Worm (Caenorhabditis elegans): ENCODE results near the gene F14H8.8.

The F14H8.8 gene

ce11 chrV:15002184-15002690, 27.0 kb upstream of the F14H8.8 start, which contains the start of the genes fib-1 and mut-15 (continued):
- peak; percentile 47 for TF ChIP-seq akir-1 (GFP tag; optimal IDR thresholded peaks at IDR 0.05)
- TF ChIP-seq F10E7.11 (tag; optimal IDR thresholded peaks at IDR 0.05), result no peak
- peak; percentile 47 for TF ChIP-seq xnd-1 (tag; optimal IDR thresholded peaks at IDR 0.05)
- TF ChIP-seq gei-17 (GFP tag; optimal IDR thresholded peaks at IDR 0.05), result no peak
- no peak for TF ChIP-seq hmg-20 (GFP tag; IDR thresholded peaks at IDR 0.05)
- TF ChIP-seq lir-1 (GFP tag; conservative IDR thresholded peaks at IDR 0.05), result peak; percentile 54; the same call in 1 of the 2 replicates
- TF ChIP-seq ekl-4 (GFP tag; IDR thresholded peaks at IDR 0.05), result peak; percentile 84
- TF ChIP-seq B0261.1 (tag; optimal IDR thresholded peaks at IDR 0.05), result peak; percentile 28
- TF ChIP-seq snpc-1.1 (tag; optimal IDR thresholded peaks at IDR 0.05; ENCODE audit: insufficient read depth), result peak; percentile 23
- TF ChIP-seq mes-4 (tag; optimal IDR thresholded peaks at IDR 0.05), result no peak
- TF ChIP-seq F57A8.1 (GFP tag; optimal IDR thresholded peaks at IDR 0.05), result no peak
- peak; percentile 82 for TF ChIP-seq madf-10 (tag; optimal IDR thresholded peaks at IDR 0.05)
- TF ChIP-seq egl-44 (GFP tag; IDR thresholded peaks at IDR 0.05), result 0 out of 2 replicates have a peak, but pooled peaks have one; percentile 45
- TF ChIP-seq rcor-1 (GFP tag; IDR thresholded peaks at IDR 0.05), result peak; percentile 86
- peak; percentile 82 for TF ChIP-seq Y53G8AR.9 (GFP tag; conservative IDR thresholded peaks at IDR 0.05)
- peak; percentile 95 for TF ChIP-seq attf-5 (GFP tag; optimal IDR thresholded peaks at IDR 0.05)
- TF ChIP-seq lag-1 (GFP tag; IDR thresholded peaks at IDR 0.05), result no peak
- peak; percentile 92 for TF ChIP-seq athp-1 (tag; optimal IDR thresholded peaks at IDR 0.05)
- TF ChIP-seq ceh-58 (GFP tag; IDR thresholded peaks at IDR 0.05), result no peak
- no peak for TF ChIP-seq hlh-26 (GFP tag; conservative IDR thresholded peaks at IDR 0.05)
- no peak for TF ChIP-seq F22D6.2 (tag; optimal IDR thresholded peaks at IDR 0.05)
- no peak for TF ChIP-seq Y79H2A.3 (GFP tag; conservative IDR thresholded peaks at IDR 0.05)
- no peak for TF ChIP-seq hlh-12 (tag; optimal IDR thresholded peaks at IDR 0.05)
- no peak for TF ChIP-seq ztf-3 (GFP tag; optimal IDR thresholded peaks at IDR 0.05)
- TF ChIP-seq nfya-1 (tag; optimal IDR thresholded peaks at IDR 0.05; ENCODE audit: borderline replicate concordance, insufficient read depth), result no peak
- TF ChIP-seq F57C9.4 (tag; optimal IDR thresholded peaks at IDR 0.05), result no peak
- TF ChIP-seq Y53F4B.3 (GFP tag; IDR thresholded peaks at IDR 0.05), result peak; percentile 27; the same call in 1 of the 2 replicates
- peak; percentile 13 for TF ChIP-seq chd-7 (tag; optimal IDR thresholded peaks at IDR 0.05)
- TF ChIP-seq B0035.1 (tag; optimal IDR thresholded peaks at IDR 0.05), result no peak
- peak; percentile 75 for TF ChIP-seq ztf-26 (tag; optimal IDR thresholded peaks at IDR 0.05)
- no peak for TF ChIP-seq ets-4 (GFP tag; optimal IDR thresholded peaks at IDR 0.05)
- TF ChIP-seq ztf-28 (GFP tag; IDR thresholded peaks at IDR 0.05), result peak; percentile 95
- TF ChIP-seq ceh-40 (GFP tag; IDR thresholded peaks at IDR 0.05), result no peak
- TF ChIP-seq mel-28 (tag; optimal IDR thresholded peaks at IDR 0.05; ENCODE audit: borderline replicate concordance), result no peak
- no peak for TF ChIP-seq zim-3 (tag; optimal IDR thresholded peaks at IDR 0.05)
- TF ChIP-seq Y67H2A.10 (GFP tag; conservative IDR thresholded peaks at IDR 0.05), result peak; percentile 76; the same call in 1 of the 2 replicates
- no peak for TF ChIP-seq egl-18 (GFP tag; IDR thresholded peaks at IDR 0.05)
- no peak for TF ChIP-seq rpc-1 (optimal IDR thresholded peaks at IDR 0.05)
- no peak for TF ChIP-seq rpc-1 (tag; optimal IDR thresholded peaks at IDR 0.05)
- TF ChIP-seq fkh-3 (tag; optimal IDR thresholded peaks at IDR 0.05), result no peak
- peak; percentile 66; the same call in 1 of the 2 replicates for TF ChIP-seq bed-2 (GFP tag; IDR thresholded peaks at IDR 0.05)
- TF ChIP-seq aptf-3 (GFP tag; IDR thresholded peaks at IDR 0.05), result no peak
- TF ChIP-seq zfh-2 (GFP tag; conservative IDR thresholded peaks at IDR 0.05), result no peak
- peak; percentile 18 for TF ChIP-seq him-1 (tag; optimal IDR thresholded peaks at IDR 0.05)
- TF ChIP-seq egrh-3 (GFP tag; IDR thresholded peaks at IDR 0.05), result no peak
- TF ChIP-seq somi-1 (GFP tag; optimal IDR thresholded peaks at IDR 0.05), result peak; percentile 41
- no peak for TF ChIP-seq madf-3 (GFP tag; IDR thresholded peaks at IDR 0.05)
- no peak for TF ChIP-seq F55B11.4 (tag; optimal IDR thresholded peaks at IDR 0.05; ENCODE audit: borderline replicate concordance, insufficient read depth)
- TF ChIP-seq Y95B8A.8 (GFP tag; IDR thresholded peaks at IDR 0.05), result peak; percentile 71; the same call in 1 of the 2 replicates
